Fruit fly (Drosophila melanogaster) whole organism, prepupa: ENCODE results near the gene SA2.
A peak's percentile ranks its signal among the peaks of the same experiment; 100 is the strongest.

Source experiments
- CG10631 ChIP-seq: fragments of 200-800 bp; sonication (Bioruptor generic); optimal IDR thresholded peaks from 2 replicates; lab custom pipeline; 2016; ENCODE audit warnings: missing biosample characterization, missing genetic modification characterization
- CG10669 ChIP-seq: fragments of 200-800 bp; sonication (Bioruptor generic); optimal IDR thresholded peaks from 3 replicates; lab custom pipeline; 2018; ENCODE audit warnings: missing biosample characterization, mild to moderate bottlenecking, missing genetic modification characterization, moderate library complexity
- CG11294 ChIP-seq: fragments of 200-800 bp; sonication (Bioruptor generic); IDR thresholded peaks from 2 replicates; pipeline ENCODE4 v1.3.6; 2022; ENCODE audit warnings: missing biosample characterization, missing genetic modification characterization
- CG11902 ChIP-seq: fragments of 200-800 bp; sonication (Bioruptor generic); optimal IDR thresholded peaks from 3 replicates; lab custom pipeline; 2016; ENCODE audit warnings: missing biosample characterization, missing genetic modification characterization
- CG15336 ChIP-seq: fragments of 200-800 bp; sonication (Bioruptor generic); IDR thresholded peaks from 2 replicates; pipeline ENCODE4 v1.3.6; 2022; ENCODE audit warnings: missing biosample characterization, missing genetic modification characterization
- CG1621 ChIP-seq: fragments of 200-800 bp; sonication (Bioruptor generic); optimal IDR thresholded peaks from 3 replicates; lab custom pipeline; 2018; ENCODE audit warnings: missing biosample characterization, mild to moderate bottlenecking, missing genetic modification characterization
- CG32006 ChIP-seq: fragments of 200-800 bp; sonication (Bioruptor generic); optimal IDR thresholded peaks from 3 replicates; lab custom pipeline; 2017; ENCODE audit warnings: missing biosample characterization, mild to moderate bottlenecking, missing genetic modification characterization
- CG34406 ChIP-seq: fragments of 200-800 bp; sonication (Bioruptor generic); optimal IDR thresholded peaks from 3 replicates; lab custom pipeline; 2016; ENCODE audit warnings: missing biosample characterization, missing genetic modification characterization
- CG3919 ChIP-seq: fragments of 200-800 bp; sonication (Bioruptor generic); optimal IDR thresholded peaks from 3 replicates; lab custom pipeline; 2016; ENCODE audit warnings: missing biosample characterization, missing genetic modification characterization
- CG6163 ChIP-seq: fragments of 200-800 bp; sonication (Bioruptor generic); IDR thresholded peaks from 3 replicates; pipeline ENCODE4 v1.3.6; 2022; ENCODE audit warnings: missing biosample characterization, missing genetic modification characterization
- CG6792 ChIP-seq: fragments of 200-800 bp; sonication (Bioruptor generic); optimal IDR thresholded peaks from 3 replicates; lab custom pipeline; 2016; ENCODE audit warnings: missing biosample characterization, missing genetic modification characterization
- CG6854 ChIP-seq: fragments of 200-800 bp; sonication (Bioruptor generic); optimal IDR thresholded peaks from 2 replicates; lab custom pipeline; 2017; ENCODE audit warnings: missing biosample characterization, mild to moderate bottlenecking, missing genetic modification characterization
- CG7368 ChIP-seq: fragments of 200-800 bp; sonication (Bioruptor generic); optimal IDR thresholded peaks from 3 replicates; lab custom pipeline; 2016; ENCODE audit warnings: missing biosample characterization, missing genetic modification characterization
- CG8119 ChIP-seq: fragments of 200-800 bp; sonication (Bioruptor generic); IDR thresholded peaks from 3 replicates; pipeline ENCODE4 v1.3.6; 2022; ENCODE audit warnings: missing biosample characterization, missing genetic modification characterization
- CG8319 ChIP-seq: fragments of 200-800 bp; sonication (Bioruptor generic); optimal IDR thresholded peaks from 3 replicates; lab custom pipeline; 2016; ENCODE audit warnings: missing biosample characterization, missing genetic modification characterization
- CG8632 ChIP-seq: fragments of 200-800 bp; sonication (Bioruptor generic); optimal IDR thresholded peaks from 3 replicates; lab custom pipeline; 2016; ENCODE audit warnings: missing biosample characterization, missing genetic modification characterization
- CG9139 ChIP-seq: fragments of 200-800 bp; sonication (Bioruptor generic); optimal IDR thresholded peaks from 3 replicates; lab custom pipeline; 2017; ENCODE audit warnings: missing biosample characterization, mild to moderate bottlenecking, missing genetic modification characterization
- Eip75B ChIP-seq: fragments of 200-800 bp; sonication (Bioruptor generic); optimal IDR thresholded peaks from 3 replicates; lab custom pipeline; 2016; ENCODE audit warnings: missing biosample characterization, missing genetic modification characterization
- Eip78C ChIP-seq: fragments of 200-800 bp; sonication (Bioruptor generic); peaks from one replicate; lab custom pipeline; 2016; ENCODE audit warnings: missing biosample characterization, missing genetic modification characterization
- Eip93F ChIP-seq: fragments of 200-800 bp; sonication (Bioruptor generic); optimal IDR thresholded peaks from 2 replicates; lab custom pipeline; 2016; ENCODE audit warnings: missing biosample characterization, mild to moderate bottlenecking, missing genetic modification characterization
- Ets21C ChIP-seq: fragments of 200-800 bp; sonication (Bioruptor generic); optimal IDR thresholded peaks from 3 replicates; lab custom pipeline; 2016; ENCODE audit warnings: missing biosample characterization, missing genetic modification characterization
- Ets96B ChIP-seq: fragments of 200-800 bp; optimal IDR thresholded peaks from 2 replicates; lab custom pipeline; 2019; ENCODE audit warnings: missing biosample characterization, mild to moderate bottlenecking, missing genetic modification characterization, moderate library complexity
- Gug ChIP-seq: fragments of 200-800 bp; sonication (Bioruptor generic); IDR thresholded peaks from 2 replicates; pipeline ENCODE4 v1.3.6; 2022; ENCODE audit warnings: missing biosample characterization, missing genetic modification characterization
- Hr38 ChIP-seq: sonication (Bioruptor generic); optimal IDR thresholded peaks from 2 replicates; lab custom pipeline; 2016; ENCODE audit warnings: missing biosample characterization, missing genetic modification characterization
- Met ChIP-seq: fragments of 200-800 bp; sonication (Bioruptor generic); optimal IDR thresholded peaks from 3 replicates; lab custom pipeline; 2016; ENCODE audit warnings: missing biosample characterization, missing genetic modification characterization
- OdsH ChIP-seq: fragments of 200-800 bp; sonication (Bioruptor generic); optimal IDR thresholded peaks from 3 replicates; lab custom pipeline; 2016; ENCODE audit warnings: missing biosample characterization, missing genetic modification characterization
- Smox ChIP-seq: fragments of 200-800 bp; sonication (Bioruptor generic); optimal IDR thresholded peaks from 3 replicates; lab custom pipeline; 2016; ENCODE audit warnings: missing biosample characterization, missing genetic modification characterization
- Sox102F ChIP-seq: fragments of 200-800 bp; sonication (Bioruptor generic); optimal IDR thresholded peaks from 2 replicates; lab custom pipeline; 2016; ENCODE audit warnings: missing biosample characterization, mild to moderate bottlenecking, missing genetic modification characterization
- Sox15 ChIP-seq: fragments of 200-800 bp; sonication (Bioruptor generic); optimal IDR thresholded peaks from 3 replicates; lab custom pipeline; 2016; ENCODE audit warnings: missing biosample characterization, missing genetic modification characterization
- achi ChIP-seq: fragments of 200-800 bp; sonication (Bioruptor generic); optimal IDR thresholded peaks from 3 replicates; lab custom pipeline; 2016; ENCODE audit warnings: missing biosample characterization, missing genetic modification characterization
- acj6 ChIP-seq: fragments of 200-800 bp; sonication (Bioruptor generic); optimal IDR thresholded peaks from 3 replicates; lab custom pipeline; 2016; ENCODE audit warnings: missing biosample characterization, missing genetic modification characterization
- cyc ChIP-seq: fragments of 200-800 bp; sonication (Bioruptor generic); optimal IDR thresholded peaks from 3 replicates; lab custom pipeline; 2016; ENCODE audit warnings: missing biosample characterization, missing genetic modification characterization
- dac ChIP-seq: fragments of 200-800 bp; sonication (Bioruptor generic); optimal IDR thresholded peaks from 2 replicates; lab custom pipeline; 2017; ENCODE audit warnings: missing biosample characterization, mild to moderate bottlenecking, missing genetic modification characterization
- dsx ChIP-seq: fragments of 200-800 bp; optimal IDR thresholded peaks from 3 replicates; lab custom pipeline; 2019; ENCODE audit warnings: missing biosample characterization, mild to moderate bottlenecking, missing genetic modification characterization, moderate library complexity; ENCODE audit not compliant: poor library complexity, severe bottlenecking
- eg ChIP-seq: fragments of 200-800 bp; sonication (Bioruptor generic); IDR thresholded peaks from 3 replicates; pipeline ENCODE4 v1.3.6; 2022; ENCODE audit warnings: missing biosample characterization, missing genetic modification characterization
- esn ChIP-seq: fragments of 200-800 bp; sonication (Bioruptor generic); optimal IDR thresholded peaks from 2 replicates; lab custom pipeline; 2016; ENCODE audit warnings: missing biosample characterization, mild to moderate bottlenecking, missing genetic modification characterization, moderate library complexity
- fd59A ChIP-seq: fragments of 200-800 bp; sonication (Bioruptor generic); optimal IDR thresholded peaks from 2 replicates; lab custom pipeline; 2017; ENCODE audit warnings: missing biosample characterization, mild to moderate bottlenecking, missing genetic modification characterization, missing genetic modification reagents
- fd85E ChIP-seq: fragments of 200-800 bp; sonication (Bioruptor generic); optimal IDR thresholded peaks from 3 replicates; lab custom pipeline; 2016; ENCODE audit warnings: missing biosample characterization, missing genetic modification characterization
- fkh ChIP-seq: fragments of 200-800 bp; sonication (Bioruptor generic); optimal IDR thresholded peaks from 3 replicates; lab custom pipeline; 2017; ENCODE audit warnings: missing biosample characterization, mild to moderate bottlenecking, missing genetic modification characterization, moderate library complexity
- net ChIP-seq: fragments of 200-800 bp; sonication (Bioruptor generic); optimal IDR thresholded peaks from 3 replicates; lab custom pipeline; 2016; ENCODE audit warnings: missing biosample characterization, missing genetic modification characterization
- salr ChIP-seq, 2 experiments: fragments of 200-800 bp; sonication (Bioruptor generic); optimal IDR thresholded peaks; 3 replicates each; lab custom pipeline; 2016 to 2018; ENCODE audit warnings: missing biosample characterization in 2 of 2, missing genetic modification characterization in 2 of 2, mild to moderate bottlenecking in 1 of 2
- svp ChIP-seq: fragments of 200-800 bp; sonication (Bioruptor generic); peaks from one replicate; lab custom pipeline; 2016; ENCODE audit warnings: missing biosample characterization, missing genetic modification characterization
- topi ChIP-seq: fragments of 200-800 bp; sonication (Bioruptor generic); optimal IDR thresholded peaks from 3 replicates; lab custom pipeline; 2016; ENCODE audit warnings: missing biosample characterization, missing genetic modification characterization
- vri ChIP-seq: fragments of 200-800 bp; sonication (Bioruptor generic); optimal IDR thresholded peaks from 3 replicates; lab custom pipeline; 2016; ENCODE audit warnings: missing biosample characterization, mild to moderate bottlenecking, missing genetic modification characterization

SA2 gene

dm6 chr3L:1391993-1392952, 45.4 kb downstream of the SA2 start (continued):
- TF ChIP-seq fkh (GFP tag; lab: Kevin White, UChicago) (no peak), svp (GFP tag; lab: Kevin White, UChicago) (peak; percentile 50), CG1621 (peak; percentile 81), Ets21C (GFP tag; lab: Kevin White, UChicago) (no peak), Ets96B (tag; lab: Kevin White, UChicago) (peak; percentile 92), salr (GFP tag; optimal IDR thresholded peaks at IDR 0.05; lab: Kevin White, UChicago) (peak; percentile 67 to 74), fd85E (peak; percentile 28), Gug (GFP tag; lab: Robert Waterston, UW) (peak; percentile 64), Eip75B (peak; percentile 77), CG34406 (GFP tag; lab: Kevin White, UChicago) (peak; percentile 67), CG6792 (GFP tag; lab: Kevin White, UChicago) (peak; percentile 72), CG10631 (peak; percentile 84), Eip93F (no peak), Smox (no peak), eg (GFP tag; lab: Robert Waterston, UW) (peak; percentile 60), CG32006 (GFP tag; lab: Kevin White, UChicago) (peak; percentile 74), Sox102F (GFP tag; lab: Kevin White, UChicago) (no peak), Sox15 (peak; percentile 33), CG6163 (GFP tag; lab: Robert Waterston, UW) (peak; percentile 94), CG8119 (peak; percentile 80), topi (GFP tag; lab: Kevin White, UChicago) (peak; percentile 19), OdsH (GFP tag; lab: Kevin White, UChicago) (peak; percentile 78)

dm6 chr3L:1390410-1390809, 47.3 kb downstream of the SA2 start:
- TF ChIP-seq achi (GFP tag; lab: Kevin White, UChicago) (no peak), CG7368 (GFP tag; lab: Kevin White, UChicago) (no peak), Sox15 (no peak), CG8632 (GFP tag; lab: Kevin White, UChicago) (no peak), CG15336 (GFP tag; lab: Robert Waterston, UW) (no peak), CG6163 (GFP tag; lab: Robert Waterston, UW) (0 out of 3 replicates have a peak, but pooled peaks have one; percentile 24), CG3919 (GFP tag; lab: Kevin White, UChicago) (no peak), fd59A (GFP tag; lab: Kevin White, UChicago) (no peak), acj6 (GFP tag; lab: Kevin White, UChicago) (no peak), topi (GFP tag; lab: Kevin White, UChicago) (no peak), CG6792 (GFP tag; lab: Kevin White, UChicago) (no peak), CG8119 (no peak), Smox (no peak), Ets21C (GFP tag; lab: Kevin White, UChicago) (no peak), Gug (GFP tag; lab: Robert Waterston, UW) (no peak), dac (GFP tag; lab: Kevin White, UChicago) (no peak), Eip78C (peak; percentile 4), salr (GFP tag; optimal IDR thresholded peaks at IDR 0.05; lab: Kevin White, UChicago) (no peak), CG8319 (GFP tag; lab: Kevin White, UChicago) (no peak), esn (GFP tag; lab: Kevin White, UChicago) (no peak), Ets96B (tag; lab: Kevin White, UChicago) (no peak), CG11294 (GFP tag; lab: Robert Waterston, UW) (no peak), OdsH (GFP tag; lab: Kevin White, UChicago) (no peak), vri (GFP tag; lab: Kevin White, UChicago) (peak; percentile 47)

DNA sequence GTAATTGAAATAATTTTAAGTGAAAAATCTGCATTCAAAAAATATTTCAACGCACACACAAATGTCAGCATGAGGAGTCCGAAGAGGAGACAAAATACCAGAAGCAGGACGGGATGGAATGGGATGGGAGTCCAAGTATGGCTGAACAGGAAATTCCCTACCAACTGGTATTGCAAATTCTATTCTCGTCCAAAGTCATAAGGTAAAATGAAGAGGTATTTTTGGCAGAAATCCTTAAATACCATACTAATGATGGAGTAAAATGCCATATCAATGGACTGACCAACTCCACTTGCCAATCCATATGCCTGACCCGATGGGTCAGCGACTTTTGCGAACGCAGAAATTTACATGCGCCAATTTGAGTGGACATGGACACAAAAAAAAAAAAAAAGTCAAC, 48.8 kb downstream of the SA2 start:
- TF ChIP-seq CG10631 (peak; percentile 11), CG10669 (GFP tag; lab: Kevin White, UChicago) (no peak), CG11902 (GFP tag; lab: Kevin White, UChicago) (no peak), Eip75B (no peak), vri (GFP tag; lab: Kevin White, UChicago) (peak; percentile 14), Ets21C (GFP tag; lab: Kevin White, UChicago) (peak; percentile 27), CG8319 (GFP tag; lab: Kevin White, UChicago) (no peak), acj6 (GFP tag; lab: Kevin White, UChicago) (peak; percentile 13), svp (GFP tag; lab: Kevin White, UChicago) (peak; percentile 88), Hr38 (no peak), fd85E (no peak), dsx (no peak), CG15336 (GFP tag; lab: Robert Waterston, UW) (no peak), topi (GFP tag; lab: Kevin White, UChicago) (peak; percentile 26), Met (GFP tag; lab: Kevin White, UChicago) (peak; percentile 34), CG6854 (GFP tag; lab: Kevin White, UChicago) (no peak), CG9139 (GFP tag; lab: Kevin White, UChicago) (no peak), net (GFP tag; lab: Kevin White, UChicago) (no peak), cyc (no peak), Eip93F (no peak), Eip78C (peak; percentile 80)
